Fruit fly (Drosophila melanogaster) whole organism, embryonic: ENCODE measurements around the gene CG10761.

ENCODE experiments used
- CG11247 ChIP-seq: fragments of 200-800 bp; sonication (Bioruptor generic); IDR thresholded peaks from 2 replicates; pipeline ENCODE4 v1.3.6; 2022; ENCODE audit warnings: missing biosample characterization, missing genetic modification characterization
- CG12391 ChIP-seq: fragments of 200-800 bp; sonication (Bioruptor generic); optimal IDR thresholded peaks from 3 replicates; lab custom pipeline; 2018; ENCODE audit warnings: missing biosample characterization, mild to moderate bottlenecking, missing genetic modification characterization, moderate library complexity
- CG14667 ChIP-seq: fragments of 200-800 bp; sonication (Bioruptor generic); IDR thresholded peaks from 2 replicates; pipeline ENCODE4 v1.3.6; 2022; ENCODE audit warnings: missing biosample characterization, missing genetic modification characterization
- CG1529 ChIP-seq: fragments of 200-800 bp; sonication (Bioruptor generic); optimal IDR thresholded peaks from 3 replicates; lab custom pipeline; 2018; ENCODE audit warnings: missing biosample characterization, missing genetic modification characterization
- CG15696 ChIP-seq: fragments of 200-800 bp; sonication (Bioruptor generic); optimal IDR thresholded peaks from 2 replicates; lab custom pipeline; 2019; ENCODE audit warnings: missing biosample characterization, mild to moderate bottlenecking, missing genetic modification characterization, moderate library complexity
- CG16863 ChIP-seq: fragments of 200-800 bp; sonication (Bioruptor generic); optimal IDR thresholded peaks from 3 replicates; lab custom pipeline; 2016; ENCODE audit warnings: missing biosample characterization, missing genetic modification characterization
- CG17328 ChIP-seq: fragments of 200-800 bp; sonication (Bioruptor generic); IDR thresholded peaks from 2 replicates; pipeline ENCODE4 v1.3.6; 2022; ENCODE audit warnings: missing biosample characterization, missing genetic modification characterization
- CG2678 ChIP-seq: fragments of 200-800 bp; sonication (Bioruptor generic); optimal IDR thresholded peaks from 3 replicates; lab custom pipeline; 2019; ENCODE audit warnings: missing biosample characterization, mild to moderate bottlenecking, missing genetic modification characterization, moderate library complexity
- CG2889 ChIP-seq: fragments of 200-800 bp; sonication (Bioruptor generic); IDR thresholded peaks from 3 replicates; pipeline ENCODE4 v1.3.6; 2022; ENCODE audit warnings: missing biosample characterization, missing genetic modification characterization
- CG30020 ChIP-seq: fragments of 200-800 bp; optimal IDR thresholded peaks from 2 replicates; lab custom pipeline; 2019; ENCODE audit warnings: missing biosample characterization, mild to moderate bottlenecking, missing genetic modification characterization, moderate library complexity
- CG33213 ChIP-seq: fragments of 200-800 bp; sonication (Bioruptor generic); optimal IDR thresholded peaks from 3 replicates; lab custom pipeline; 2016; ENCODE audit warnings: missing biosample characterization, missing genetic modification characterization
- CG3726 ChIP-seq: fragments of 200-800 bp; sonication (Bioruptor generic); IDR thresholded peaks from 3 replicates; pipeline ENCODE4, ENCODE4 v1.3.6; 2022; ENCODE audit warnings: missing biosample characterization, missing genetic modification characterization
- CG8281 ChIP-seq: fragments of 200-800 bp; sonication (Bioruptor generic); optimal IDR thresholded peaks from 2 replicates; lab custom pipeline; 2018; ENCODE audit warnings: missing biosample characterization, mild to moderate bottlenecking, missing genetic modification characterization, moderate library complexity
- CG8944 ChIP-seq: fragments of 200-800 bp; sonication (Bioruptor generic); optimal IDR thresholded peaks from 3 replicates; lab custom pipeline; 2016; ENCODE audit warnings: missing biosample characterization, missing genetic modification characterization
- CG9727 ChIP-seq: fragments of 200-800 bp; sonication (Bioruptor generic); optimal IDR thresholded peaks from 3 replicates; lab custom pipeline; 2017; ENCODE audit warnings: missing biosample characterization, mild to moderate bottlenecking, missing genetic modification characterization
- Dbx ChIP-seq: fragments of 200-800 bp; sonication (Bioruptor generic); IDR thresholded peaks from 3 replicates; pipeline ENCODE4 v1.3.6; 2022; ENCODE audit warnings: missing biosample characterization, missing genetic modification characterization
- Dip2 ChIP-seq: fragments of 200-800 bp; sonication (Bioruptor generic); IDR thresholded peaks from 2 replicates; pipeline ENCODE4 v1.3.6; 2022; ENCODE audit warnings: missing biosample characterization, missing genetic modification characterization
- Dp ChIP-seq: fragments of 200-800 bp; sonication (Bioruptor generic); optimal IDR thresholded peaks from 2 replicates; lab custom pipeline; 2018; ENCODE audit warnings: missing biosample characterization, mild to moderate bottlenecking, missing genetic modification characterization, moderate library complexity
- E2f2 ChIP-seq: fragments of 200-800 bp; sonication (Bioruptor generic); IDR thresholded peaks from 2 replicates; pipeline ENCODE4 v1.3.6; 2022; ENCODE audit warnings: missing biosample characterization, missing genetic modification characterization
- Eip74EF ChIP-seq, 2 experiments: fragments of 200-800 bp in 1 of 2; fragments of >200 bp in 1 of 2; sonication (Bioruptor generic) in 1 of 2; optimal IDR thresholded peaks; 2 replicates each; lab custom pipeline; 2017 to 2019; ENCODE audit warnings: missing biosample characterization in 2 of 2, missing genetic modification characterization in 2 of 2, mild to moderate bottlenecking in 1 of 2, moderate library complexity in 1 of 2
- Gsc ChIP-seq: fragments of 200-800 bp; sonication (Bioruptor generic); IDR thresholded peaks from 2 replicates; pipeline ENCODE4 v1.3.6; 2022; ENCODE audit warnings: missing biosample characterization, missing genetic modification characterization
- HHEX ChIP-seq: fragments of 200-800 bp; sonication (Bioruptor generic); optimal IDR thresholded peaks from 3 replicates; lab custom pipeline; 2017; ENCODE audit warnings: missing biosample characterization, mild to moderate bottlenecking, missing genetic modification characterization, missing genetic modification reagents
- Hand ChIP-seq: fragments of 200-800 bp; sonication (Bioruptor generic); optimal IDR thresholded peaks from 2 replicates; lab custom pipeline; 2017; ENCODE audit warnings: mild to moderate bottlenecking, missing biosample characterization, missing genetic modification reagents, missing genetic modification characterization
- MBD-R2 ChIP-seq: fragments of 200-800 bp; sonication (Bioruptor generic); IDR thresholded peaks from 2 replicates; pipeline ENCODE4 v1.3.6; 2022; ENCODE audit warnings: missing biosample characterization, missing genetic modification characterization
- NK7.1 ChIP-seq: fragments of 200-800 bp; sonication (Bioruptor generic); optimal IDR thresholded peaks from 3 replicates; lab custom pipeline; 2016; ENCODE audit warnings: missing biosample characterization, missing genetic modification characterization
- Ptx1 ChIP-seq: fragments of 200-800 bp; sonication (Bioruptor generic); IDR thresholded peaks from 2 replicates; pipeline ENCODE4 v1.3.6; 2022; ENCODE audit warnings: missing biosample characterization, missing genetic modification characterization
- Six4 ChIP-seq: fragments of 200-800 bp; sonication (Bioruptor generic); optimal IDR thresholded peaks from 2 replicates; lab custom pipeline; 2016; ENCODE audit warnings: missing biosample characterization, missing genetic modification characterization
- crp ChIP-seq, 2 experiments: fragments of 200-800 bp; sonication (Bioruptor generic); optimal IDR thresholded peaks; 2 replicates in 1 of 2; 3 replicates in 1 of 2; lab custom pipeline; 2017; ENCODE audit warnings: missing biosample characterization in 2 of 2, missing genetic modification characterization in 2 of 2, mild to moderate bottlenecking in 1 of 2, moderate library complexity in 1 of 2
- dati ChIP-seq: fragments of 200-800 bp; sonication (Bioruptor generic); IDR thresholded peaks from 2 replicates; pipeline ENCODE4 v1.3.6; 2022; ENCODE audit warnings: missing biosample characterization, missing genetic modification characterization
- fd64A ChIP-seq: fragments of 200-800 bp; sonication (Bioruptor generic); optimal IDR thresholded peaks from 3 replicates; lab custom pipeline; 2018; ENCODE audit warnings: missing biosample characterization, mild to moderate bottlenecking, missing genetic modification characterization
- fru ChIP-seq: fragments of >200 bp; optimal IDR thresholded peaks from 2 replicates; lab custom pipeline; 2017
- hkb ChIP-seq, 2 experiments: fragments of 200-800 bp in 1 of 2; fragments of >200 bp in 1 of 2; sonication (Bioruptor generic) in 1 of 2; IDR thresholded peaks in 1 of 2; optimal IDR thresholded peaks in 1 of 2; 2 replicates each; pipeline versions ENCODE4 v1.3.6 to Lab custom; 2017 to 2022; ENCODE audit warnings: missing biosample characterization in 1 of 2, missing genetic modification characterization in 1 of 2
- ken ChIP-seq: fragments of 200-800 bp; sonication (Bioruptor generic); IDR thresholded peaks from 3 replicates; pipeline ENCODE4 v1.3.6; 2022; ENCODE audit warnings: missing biosample characterization, missing genetic modification characterization
- lab ChIP-seq: fragments of 200-800 bp; sonication (Bioruptor generic); optimal IDR thresholded peaks from 3 replicates; lab custom pipeline; 2017; ENCODE audit warnings: missing biosample characterization, missing genetic modification characterization, mild to moderate bottlenecking, moderate library complexity, missing genetic modification reagents
- lilli ChIP-seq: fragments of 200-800 bp; sonication (Bioruptor generic); optimal IDR thresholded peaks from 3 replicates; lab custom pipeline; 2016; ENCODE audit warnings: missing biosample characterization, missing genetic modification characterization
- maf-S ChIP-seq: fragments of 200-800 bp; sonication (Bioruptor generic); optimal IDR thresholded peaks from 2 replicates; lab custom pipeline; 2016; ENCODE audit warnings: missing biosample characterization, missing genetic modification characterization
- nau ChIP-seq: fragments of 200-800 bp; sonication (Bioruptor generic); optimal IDR thresholded peaks from 3 replicates; lab custom pipeline; 2017; ENCODE audit warnings: missing biosample characterization, mild to moderate bottlenecking, missing genetic modification characterization, missing genetic modification reagents
- nom ChIP-seq: fragments of 200-800 bp; sonication (Bioruptor generic); optimal IDR thresholded peaks from 2 replicates; lab custom pipeline; 2017; ENCODE audit warnings: missing biosample characterization, missing genetic modification characterization, mild to moderate bottlenecking, moderate library complexity, missing genetic modification reagents
- pan ChIP-seq, 4 experiments: fragments of >200 bp in 3 of 4; fragments of 200-800 bp in 1 of 4; sonication (Bioruptor generic) in 1 of 4; optimal IDR thresholded peaks in 3 of 4; IDR thresholded peaks in 1 of 4; 2 replicates each; pipeline versions ENCODE4 v1.3.6 to Lab custom; 2017 to 2022; ENCODE audit warnings: missing biosample characterization in 2 of 4, missing genetic modification characterization in 2 of 4, mixed read lengths in 1 of 4
- pita ChIP-seq: fragments of 200-800 bp; sonication (Bioruptor generic); optimal IDR thresholded peaks from 2 replicates; lab custom pipeline; 2017; ENCODE audit warnings: missing biosample characterization, mild to moderate bottlenecking, missing genetic modification characterization
- psq ChIP-seq: fragments of 200-800 bp; sonication (Bioruptor generic); optimal IDR thresholded peaks from 2 replicates; lab custom pipeline; 2017; ENCODE audit warnings: missing biosample characterization, missing genetic modification characterization
- rib ChIP-seq: fragments of 200-800 bp; sonication (Bioruptor generic); IDR thresholded peaks from 2 replicates; pipeline ENCODE4 v1.3.6; 2022; ENCODE audit warnings: missing biosample characterization, missing genetic modification characterization
- schlank ChIP-seq: fragments of 200-800 bp; sonication (Bioruptor generic); optimal IDR thresholded peaks from 2 replicates; lab custom pipeline; 2018; ENCODE audit warnings: missing biosample characterization, mild to moderate bottlenecking, missing genetic modification characterization
- shn ChIP-seq: fragments of 200-800 bp; sonication (Bioruptor generic); optimal IDR thresholded peaks from 3 replicates; lab custom pipeline; 2016; ENCODE audit warnings: missing biosample characterization, missing genetic modification characterization
- trem ChIP-seq: fragments of 200-800 bp; optimal IDR thresholded peaks from 3 replicates; lab custom pipeline; 2019; ENCODE audit warnings: missing biosample characterization, mild to moderate bottlenecking, missing genetic modification characterization, moderate library complexity
- trh ChIP-seq: fragments of 200-800 bp; sonication (Bioruptor generic); optimal IDR thresholded peaks from 2 replicates; lab custom pipeline; 2016; ENCODE audit warnings: missing biosample characterization, missing genetic modification characterization
- zen ChIP-seq: fragments of 200-800 bp; sonication (Bioruptor generic); optimal IDR thresholded peaks from 3 replicates; lab custom pipeline; 2018; ENCODE audit warnings: missing biosample characterization, mild to moderate bottlenecking, missing genetic modification characterization, moderate library complexity

Gene CG10761

dm6 chrX:8113386-8114279 lies 49.0 kb downstream of the CG10761 start (continued):
- TF ChIP-seq Dbx (peak; percentile 84), E2f2 (peak; percentile 17; the same call in 1 of the 2 replicates), pita (GFP tag; lab: Kevin White, UChicago) (no peak), maf-S (GFP tag; lab: Kevin White, UChicago) (peak; percentile 67), crp (GFP tag; optimal IDR thresholded peaks at IDR 0.05; lab: Kevin White, UChicago) (no peak), Hand (GFP tag; lab: Kevin White, UChicago) (peak; percentile 20), nau (GFP tag; lab: Kevin White, UChicago) (no peak), Ptx1 (GFP tag; lab: Robert Waterston, UW) (peak; percentile 67), NK7.1 (GFP tag; lab: Kevin White, UChicago) (peak; percentile 18), CG14667 (GFP tag; lab: Robert Waterston, UW) (peak; percentile 35; the same call in 1 of the 2 replicates), CG1529 (no peak), CG9727 (peak; percentile 44), fru (lab: Kevin White, UChicago) (no peak), CG12391 (peak; percentile 44), CG15696 (tag; lab: Kevin White, UChicago) (no peak), CG2678 (tag; lab: Kevin White, UChicago) (peak; percentile 74), MBD-R2 (peak; percentile 56; the same call in 1 of the 2 replicates), Dp (GFP tag; lab: Kevin White, UChicago) (no peak), CG11247 (0 out of 2 replicates have a peak, but pooled peaks have one; percentile 12), trh (GFP tag; lab: Kevin White, UChicago) (no peak), trem (tag; lab: Kevin White, UChicago) (no peak), CG33213 (GFP tag; lab: Kevin White, UChicago) (no peak), CG8281 (tag; lab: Kevin White, UChicago) (no peak), Eip74EF (GFP tag; optimal IDR thresholded peaks at IDR 0.05; lab: Kevin White, UChicago) (no peak), fd64A (GFP tag; lab: Kevin White, UChicago) (no peak), CG2889 (0 out of 3 replicates have a peak, but pooled peaks have one; percentile 35), CG17328 (peak; percentile 52), psq (GFP tag; lab: Kevin White, UChicago) (no peak), pan (optimal IDR thresholded peaks at IDR 0.05; lab: Kevin White, UChicago) (no peak), pan (GFP tag; optimal IDR thresholded peaks at IDR 0.05 in 1 of 2, IDR thresholded peaks at IDR 0.05 in 1 of 2) (peak in 1 of 2 experiments; percentile 68), dati (GFP tag; lab: Robert Waterston, UW) (no peak), zen (tag; lab: Kevin White, UChicago) (no peak), ken (GFP tag; lab: Robert Waterston, UW) (0 out of 3 replicates have a peak, but pooled peaks have one; percentile 25), HHEX (GFP tag; lab: Kevin White, UChicago) (peak; percentile 66), Dip2 (GFP tag; lab: Robert Waterston, UW) (no peak), schlank (tag; lab: Kevin White, UChicago) (peak; percentile 89), lilli (peak; percentile 73), CG16863 (peak; percentile 40), Six4 (GFP tag; lab: Kevin White, UChicago) (no peak), rib (0 out of 2 replicates have a peak, but pooled peaks have one; percentile 52), Gsc (no peak), hkb (optimal IDR thresholded peaks at IDR 0.05; lab: Kevin White, UChicago) (no peak), hkb (GFP tag; IDR thresholded peaks at IDR 0.05; lab: Robert Waterston, UW) (peak; percentile 41; the same call in 1 of the 2 replicates), shn (GFP tag; lab: Kevin White, UChicago) (peak; percentile 14), nom (no peak), CG30020 (tag; lab: Kevin White, UChicago) (no peak), CG8944 (peak; percentile 36), CG3726 (no peak), lab (GFP tag; lab: Kevin White, UChicago) (peak; percentile 89)
